Worm (Caenorhabditis elegans): ENCODE data around the gene gex-5.

- TF ChIP-seq ceh-6 (GFP tag; optimal IDR thresholded peaks at IDR 0.05) (no peak), lim-6 (tag; optimal IDR thresholded peaks at IDR 0.05) (no peak), ama-1 (optimal IDR thresholded peaks at IDR 0.05) (no peak), eyg-1 (tag; optimal IDR thresholded peaks at IDR 0.05) (no peak), tbx-7 (tag; optimal IDR thresholded peaks at IDR 0.05) (no peak)
Observed at ce11 chrIII:4734056-4734455, 47.7 kb downstream of the gex-5 start, which contains the start of gene F17C8.9.

All from whole organism, late embryonic.